Fruit fly (Drosophila melanogaster): ENCODE measurements around the gene CG15412.

Gene CG15412

dm6 chr2L:3370920-3371319, 4.6 kb downstream of the CG15412 start:
- TF ChIP-seq CG11294 (GFP tag; IDR thresholded peaks at IDR 0.05) (no peak), Sox14 (GFP tag; optimal IDR thresholded peaks at IDR 0.05) (no peak), Sox102F (GFP tag; optimal IDR thresholded peaks at IDR 0.05) (no peak), Sox15 (GFP tag; optimal IDR thresholded peaks at IDR 0.05) (no peak), Lpt (GFP tag; optimal IDR thresholded peaks at IDR 0.05) (no peak), Ets21C (GFP tag; optimal IDR thresholded peaks at IDR 0.05) (no peak), CG31627 (GFP tag; optimal IDR thresholded peaks at IDR 0.05) (no peak), Smox (GFP tag; optimal IDR thresholded peaks at IDR 0.05) (no peak), CG6276 (GFP tag; optimal IDR thresholded peaks at IDR 0.05) (no peak), CG3032 (tag; optimal IDR thresholded peaks at IDR 0.05) (no peak), CG16779 (tag; optimal IDR thresholded peaks at IDR 0.05) (no peak), CG3919 (GFP tag; optimal IDR thresholded peaks at IDR 0.05) (no peak), Gug (GFP tag; IDR thresholded peaks at IDR 0.05) (no peak), CG6163 (GFP tag; IDR thresholded peaks at IDR 0.05) (no peak), Hr39 (GFP tag; optimal IDR thresholded peaks at IDR 0.05) (no peak), CG8319 (GFP tag; optimal IDR thresholded peaks at IDR 0.05) (no peak), esn (GFP tag; optimal IDR thresholded peaks at IDR 0.05) (no peak), spab (GFP tag; optimal IDR thresholded peaks at IDR 0.05) (no peak)

dm6 chr2L:3369822-3370221, 5.7 kb downstream of the CG15412 start:
- TF ChIP-seq svp (GFP tag) (peak; percentile 97), CG9139 (GFP tag; optimal IDR thresholded peaks at IDR 0.05) (no peak)

dm6 chr2L:3369083-3369653, 6.3 kb downstream of the CG15412 start:
- TF ChIP-seq Met (GFP tag; optimal IDR thresholded peaks at IDR 0.05) (no peak), svp (GFP tag) (peak; percentile 8), CG3919 (GFP tag; optimal IDR thresholded peaks at IDR 0.05) (no peak), vri (GFP tag; optimal IDR thresholded peaks at IDR 0.05) (peak; percentile 17), CG8632 (GFP tag; optimal IDR thresholded peaks at IDR 0.05) (peak; percentile 1), fkh (GFP tag; optimal IDR thresholded peaks at IDR 0.05) (peak; percentile 17)

- TF ChIP-seq CG3032 (tag; optimal IDR thresholded peaks at IDR 0.05), result no peak
- TF ChIP-seq Hr4 (GFP tag; optimal IDR thresholded peaks at IDR 0.05), result no peak
- no peak for TF ChIP-seq CG15336 (GFP tag; IDR thresholded peaks at IDR 0.05)
- TF ChIP-seq Gug (GFP tag; IDR thresholded peaks at IDR 0.05), result no peak
- no peak for TF ChIP-seq OdsH (GFP tag; optimal IDR thresholded peaks at IDR 0.05)
- TF ChIP-seq CG10669 (GFP tag; optimal IDR thresholded peaks at IDR 0.05), result no peak
- no peak for TF ChIP-seq Smox (GFP tag; optimal IDR thresholded peaks at IDR 0.05)
- no peak for TF ChIP-seq Eip75B (GFP tag; optimal IDR thresholded peaks at IDR 0.05)
- no peak for TF ChIP-seq CG6808 (GFP tag; optimal IDR thresholded peaks at IDR 0.05)
- no peak for TF ChIP-seq dsx (GFP tag; optimal IDR thresholded peaks at IDR 0.05; ENCODE audit: poor library complexity, severe bottlenecking)
- no peak for TF ChIP-seq CG11762 (GFP tag; optimal IDR thresholded peaks at IDR 0.05; ENCODE audit: insufficient read depth)
- TF ChIP-seq CG6854 (GFP tag; optimal IDR thresholded peaks at IDR 0.05), result no peak
- no peak for TF ChIP-seq esn (GFP tag; optimal IDR thresholded peaks at IDR 0.05)
Measured at dm6 chr2L:3368425-3368824, 7.1 kb downstream of the CG15412 start.

dm6 chr2L:3366043-3366679, 9.3 kb downstream of the CG15412 start:
- peak; percentile 35 for TF ChIP-seq vri (GFP tag; optimal IDR thresholded peaks at IDR 0.05)
- peak; percentile 64 for TF ChIP-seq fkh (GFP tag; optimal IDR thresholded peaks at IDR 0.05)
- TF ChIP-seq Sox15 (GFP tag; optimal IDR thresholded peaks at IDR 0.05), result no peak
